Fruit fly (Drosophila melanogaster) whole organism, embryonic: Measurements from ENCODE around the gene CG33643.

ENCODE experiments used
- ATbp ChIP-seq: fragments of 200-800 bp; sonication (Bioruptor generic); optimal IDR thresholded peaks from 2 replicates; lab custom pipeline; 2017; ENCODE audit warnings: missing biosample characterization, mild to moderate bottlenecking, missing genetic modification characterization, missing genetic modification reagents
- Awh ChIP-seq: fragments of 200-800 bp; sonication (Bioruptor generic); IDR thresholded peaks from 2 replicates; pipeline ENCODE4, ENCODE4 v1.3.6; 2022; ENCODE audit warnings: missing biosample characterization, missing genetic modification characterization
- CG34224 ChIP-seq: fragments of 200-800 bp; sonication (Bioruptor generic); IDR thresholded peaks from 3 replicates; pipeline ENCODE4 v1.3.6; 2022; ENCODE audit warnings: missing biosample characterization, missing genetic modification characterization; ENCODE audit not compliant: partially characterized antibody
- CG4360 ChIP-seq: fragments of 200-800 bp; sonication (Bioruptor generic); IDR thresholded peaks from 2 replicates; pipeline ENCODE4 v1.3.6; 2022; ENCODE audit warnings: missing biosample characterization, missing genetic modification characterization
- D19B ChIP-seq: fragments of 200-800 bp; sonication (Bioruptor generic); optimal IDR thresholded peaks from 2 replicates; lab custom pipeline; 2017; ENCODE audit warnings: missing biosample characterization, mild to moderate bottlenecking, missing genetic modification characterization
- seq ChIP-seq: fragments of 200-800 bp; sonication (Bioruptor generic); IDR thresholded peaks from 2 replicates; pipeline ENCODE4 v1.3.6; 2022; ENCODE audit warnings: missing biosample characterization, missing genetic modification characterization

DNA sequence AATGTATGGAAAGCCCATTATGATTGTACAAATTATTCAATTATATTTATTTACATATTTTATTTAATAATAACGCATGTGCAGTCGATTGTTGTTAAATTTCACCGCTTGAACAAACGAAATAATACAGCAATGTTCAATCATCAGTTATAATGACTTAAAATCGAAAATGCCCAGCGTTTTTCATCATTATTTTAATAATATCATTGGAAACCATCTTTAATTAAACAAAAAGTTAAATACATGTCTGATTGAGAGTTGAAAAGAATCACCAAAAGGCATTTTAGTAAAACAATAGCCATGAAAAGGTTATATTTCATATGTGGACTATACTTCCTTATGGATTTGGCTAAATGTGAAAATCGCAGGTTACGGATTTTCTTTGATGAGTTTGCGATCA lies 2.1 kb upstream of the CG33643 start, which contains the start of gene CG33641:
- TF ChIP-seq ATbp (no peak), seq (GFP tag; lab: Robert Waterston, UW) (no peak), D19B (GFP tag; lab: Kevin White, UChicago) (no peak), CG34224 (GFP tag; lab: Robert Waterston, UW) (no peak), Awh (GFP tag; lab: Robert Waterston, UW) (no peak), CG4360 (GFP tag; lab: Robert Waterston, UW) (no peak)
